Fruit fly (Drosophila melanogaster): ENCODE measurements around the gene CG42300.
A peak's percentile ranks its signal among the peaks of the same experiment; 100 is the strongest.

Gene CG42300

DNA sequence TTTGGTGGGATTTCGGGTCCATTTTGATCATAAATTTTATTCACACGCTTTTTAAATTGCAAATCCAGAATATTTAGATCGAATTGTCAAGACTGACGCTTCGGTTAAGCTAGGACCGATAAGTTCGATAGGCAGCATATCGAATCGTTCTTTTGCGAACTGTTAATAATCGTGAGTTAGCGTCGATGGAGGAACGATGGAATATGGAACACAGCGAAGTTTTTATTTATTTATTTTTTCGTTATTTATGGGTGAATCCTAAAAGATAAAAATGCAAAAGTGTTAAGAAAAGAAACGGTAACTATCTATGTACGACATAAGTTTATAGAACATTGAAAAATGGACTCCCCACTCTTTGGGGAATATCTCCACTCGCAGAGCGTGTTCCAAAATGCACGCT lies at the start of gene CG42300:
TSS of gene CG42300 (minus strand) at position 101 of the 400 bp plus-strand sequence.
- no peak for TF ChIP-seq usp (GFP tag; optimal IDR thresholded peaks at IDR 0.05)
- no peak for TF ChIP-seq psq (optimal IDR thresholded peaks at IDR 0.05)
- no peak for TF ChIP-seq CG8478 (optimal IDR thresholded peaks at IDR 0.05)
- TF ChIP-seq Dll (optimal IDR thresholded peaks at IDR 0.05), result no peak
- no peak for TF ChIP-seq pan (optimal IDR thresholded peaks at IDR 0.05)
- no peak for TF ChIP-seq EcR (GFP tag; optimal IDR thresholded peaks at IDR 0.05)

DNA sequence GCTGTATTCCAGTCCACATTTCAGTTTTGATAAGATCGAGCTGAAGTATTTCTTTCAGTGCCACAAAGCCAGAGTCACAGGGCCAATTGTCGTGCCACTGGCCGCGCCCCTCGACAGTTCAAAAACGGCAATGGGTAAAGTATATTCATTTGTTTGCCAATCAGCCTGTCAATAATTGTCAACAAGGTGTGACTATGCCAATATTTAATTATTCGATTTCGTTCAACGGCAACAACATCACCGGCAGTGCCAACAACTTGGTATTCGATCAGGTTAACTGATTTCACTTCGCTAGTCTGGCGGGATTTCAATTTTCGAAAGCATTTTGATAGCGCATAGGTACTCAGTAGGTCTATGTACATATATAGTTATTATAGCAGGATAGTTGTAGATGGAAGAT lies 46.6 kb upstream of the CG42300 start:
- no peak for TF ChIP-seq pan (optimal IDR thresholded peaks at IDR 0.05)
- TF ChIP-seq psq (optimal IDR thresholded peaks at IDR 0.05), result no peak
- no peak for TF ChIP-seq CG8478 (optimal IDR thresholded peaks at IDR 0.05)
- no peak for TF ChIP-seq usp (GFP tag; optimal IDR thresholded peaks at IDR 0.05)
- TF ChIP-seq EcR (GFP tag; optimal IDR thresholded peaks at IDR 0.05), result no peak
- no peak for TF ChIP-seq Dll (optimal IDR thresholded peaks at IDR 0.05)

DNA sequence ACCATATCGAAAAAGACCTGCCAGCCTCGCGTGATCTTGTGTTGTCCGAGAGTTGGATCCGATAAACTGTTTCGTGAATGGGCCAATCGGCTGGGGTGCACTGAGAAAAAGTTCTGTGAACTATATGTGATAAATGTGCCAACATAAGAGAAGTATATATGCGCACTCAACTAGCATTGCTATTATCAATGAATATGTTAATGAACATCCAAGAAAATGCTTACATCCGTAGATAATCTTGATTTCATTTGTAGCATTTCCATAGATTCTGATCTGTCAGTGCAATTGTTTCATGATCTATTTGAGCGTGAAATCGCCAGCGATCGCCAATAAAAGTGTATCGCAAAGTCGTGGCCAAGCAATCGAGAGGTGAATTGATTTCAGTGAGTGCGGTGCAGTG lies 45.4 kb upstream of the CG42300 start:
- no peak for TF ChIP-seq usp (GFP tag; optimal IDR thresholded peaks at IDR 0.05)
- no peak for TF ChIP-seq EcR (GFP tag; optimal IDR thresholded peaks at IDR 0.05)
- TF ChIP-seq psq (optimal IDR thresholded peaks at IDR 0.05), result no peak
- no peak for TF ChIP-seq CG8478 (optimal IDR thresholded peaks at IDR 0.05)
- no peak for TF ChIP-seq Dll (optimal IDR thresholded peaks at IDR 0.05)
- TF ChIP-seq pan (optimal IDR thresholded peaks at IDR 0.05), result no peak

- TF ChIP-seq CG8478 (optimal IDR thresholded peaks at IDR 0.05) (no peak), Dll (optimal IDR thresholded peaks at IDR 0.05) (no peak), EcR (GFP tag; optimal IDR thresholded peaks at IDR 0.05) (no peak), usp (GFP tag; optimal IDR thresholded peaks at IDR 0.05) (no peak)
These were observed 43.9 kb upstream of the CG42300 start for dm6 chrX:15599697-15600096.

- no peak for TF ChIP-seq pan (optimal IDR thresholded peaks at IDR 0.05)
These were observed 38.5 kb upstream of the CG42300 start for dm6 chrX:15594230-15594857.

DNA sequence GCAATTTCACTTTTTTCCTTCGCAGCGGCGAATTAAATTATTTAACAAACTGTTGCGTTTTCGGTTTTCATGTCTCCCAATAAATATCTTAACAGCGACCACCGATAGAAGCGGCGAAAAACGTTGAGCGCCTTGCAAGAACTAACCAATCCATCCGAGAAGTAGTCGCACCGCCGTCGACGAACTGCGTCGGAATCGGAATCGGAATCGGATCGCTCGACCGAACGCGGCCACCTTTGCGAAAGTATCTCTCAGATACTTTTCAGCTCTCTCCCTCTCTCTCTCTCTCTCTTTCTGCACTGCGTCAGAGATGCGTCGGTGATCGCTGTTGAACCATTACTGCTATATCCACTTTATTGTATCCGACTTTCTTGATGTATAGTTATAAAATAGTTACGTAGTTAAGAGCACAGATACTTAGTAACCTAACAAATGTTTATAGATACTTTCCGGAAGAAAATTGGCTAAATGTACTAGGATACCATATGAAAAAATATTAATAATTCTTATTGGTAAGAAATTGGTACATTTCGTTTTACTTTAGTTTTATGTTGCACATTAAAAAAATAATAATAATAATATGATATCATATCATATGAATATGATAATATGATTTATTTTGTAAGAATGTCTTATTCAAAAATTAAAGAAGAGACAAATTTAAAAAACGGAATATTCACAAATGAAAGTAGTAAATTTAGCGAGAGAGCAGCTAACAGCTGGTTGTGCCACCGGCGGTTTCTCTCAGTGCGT lies 37.8 kb upstream of the CG42300 start, which contains the start of gene Chsy:
TSS of gene Chsy (minus strand) at position 58 of the 753 bp plus-strand sequence.
- TF ChIP-seq CG8478 (optimal IDR thresholded peaks at IDR 0.05), result no peak
- no peak for TF ChIP-seq Dll (optimal IDR thresholded peaks at IDR 0.05)
- TF ChIP-seq psq (optimal IDR thresholded peaks at IDR 0.05), result no peak
- no peak for TF ChIP-seq pan (optimal IDR thresholded peaks at IDR 0.05)
- no peak for TF ChIP-seq EcR (GFP tag; optimal IDR thresholded peaks at IDR 0.05)
- no peak for TF ChIP-seq usp (GFP tag; optimal IDR thresholded peaks at IDR 0.05)

- no peak for TF ChIP-seq CG8478 (optimal IDR thresholded peaks at IDR 0.05)
- TF ChIP-seq Dll (optimal IDR thresholded peaks at IDR 0.05), result peak; percentile 31
These were observed 37.1 kb upstream of the CG42300 start for dm6 chrX:15592822-15593476.

- no peak for TF ChIP-seq EcR (GFP tag; optimal IDR thresholded peaks at IDR 0.05)
- no peak for TF ChIP-seq usp (GFP tag; optimal IDR thresholded peaks at IDR 0.05)
- TF ChIP-seq Dll (optimal IDR thresholded peaks at IDR 0.05), result no peak
- TF ChIP-seq psq (optimal IDR thresholded peaks at IDR 0.05), result no peak
These were observed 36.1 kb upstream of the CG42300 start for dm6 chrX:15591721-15592491.

DNA sequence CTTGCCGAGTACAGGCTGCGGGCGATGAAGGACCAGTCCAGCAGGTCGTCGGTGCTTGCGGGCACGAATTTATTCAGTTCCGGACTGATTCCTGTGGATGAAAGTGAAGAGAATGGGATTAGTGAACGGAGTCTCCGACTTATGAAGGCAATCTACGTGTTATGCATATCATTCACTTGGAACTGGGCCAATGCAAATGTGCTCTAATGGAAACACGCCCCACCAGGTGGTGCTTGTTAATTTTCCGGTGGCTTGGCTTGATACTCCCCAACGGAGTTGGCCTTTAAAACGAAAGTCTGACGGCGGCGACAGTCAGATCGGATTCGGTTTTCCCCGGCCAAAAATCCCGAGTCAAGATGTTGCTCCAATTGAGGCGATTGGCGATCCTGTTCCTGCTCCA lies 31.6 kb upstream of the CG42300 start, which contains the start of gene Alp11:
TSS of gene Alp11 (plus strand) at position 301 of the 400 bp plus-strand sequence.
- no peak for TF ChIP-seq EcR (GFP tag; optimal IDR thresholded peaks at IDR 0.05)
- TF ChIP-seq pan (optimal IDR thresholded peaks at IDR 0.05), result no peak
- no peak for TF ChIP-seq CG8478 (optimal IDR thresholded peaks at IDR 0.05)
- no peak for TF ChIP-seq Dll (optimal IDR thresholded peaks at IDR 0.05)
- TF ChIP-seq psq (optimal IDR thresholded peaks at IDR 0.05), result no peak
- TF ChIP-seq usp (GFP tag; optimal IDR thresholded peaks at IDR 0.05), result no peak

DNA sequence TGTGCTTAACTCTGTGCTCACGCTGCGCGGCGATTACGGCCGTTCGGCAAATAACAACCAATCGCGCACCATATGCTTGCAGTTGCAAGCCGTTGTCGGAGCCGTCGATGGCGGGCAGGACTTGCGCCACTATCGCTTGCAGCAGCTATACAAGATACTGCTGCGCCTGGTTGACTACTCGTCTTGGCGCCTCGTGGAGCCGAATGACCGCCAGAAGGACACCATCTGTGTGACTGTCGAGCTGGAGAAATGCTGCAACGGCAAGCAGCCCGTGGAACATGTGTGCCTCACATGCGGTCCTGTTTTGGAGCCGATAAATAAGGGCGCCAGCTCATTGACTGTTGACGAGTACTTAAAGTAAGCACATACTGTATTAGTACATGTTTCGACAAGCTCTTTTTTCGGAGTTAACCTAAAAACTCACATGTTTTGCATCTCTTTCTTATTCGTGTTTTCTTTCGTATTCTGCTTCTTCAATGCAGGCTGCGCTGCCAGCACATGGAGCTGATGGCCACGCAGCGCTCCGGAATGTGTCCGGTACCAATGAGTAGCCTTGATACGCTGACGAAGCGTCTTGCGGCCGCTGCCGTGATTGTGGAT lies 28.1 kb upstream of the CG42300 start:
- TF ChIP-seq EcR (GFP tag; optimal IDR thresholded peaks at IDR 0.05) (no peak), Dll (optimal IDR thresholded peaks at IDR 0.05) (no peak), CG8478 (optimal IDR thresholded peaks at IDR 0.05) (no peak), psq (optimal IDR thresholded peaks at IDR 0.05) (no peak), usp (GFP tag; optimal IDR thresholded peaks at IDR 0.05) (no peak), pan (optimal IDR thresholded peaks at IDR 0.05) (no peak)

- TF ChIP-seq psq (optimal IDR thresholded peaks at IDR 0.05) (no peak), usp (GFP tag; optimal IDR thresholded peaks at IDR 0.05) (no peak)
These were observed 27.0 kb upstream of the CG42300 start, which contains the start of the genes CG9215 and CG8097 for dm6 chrX:15582853-15583252. TSS of gene CG9215 (minus strand) at chrX:15582874. TSS of gene CG8097 (plus strand) at chrX:15583159.

DNA sequence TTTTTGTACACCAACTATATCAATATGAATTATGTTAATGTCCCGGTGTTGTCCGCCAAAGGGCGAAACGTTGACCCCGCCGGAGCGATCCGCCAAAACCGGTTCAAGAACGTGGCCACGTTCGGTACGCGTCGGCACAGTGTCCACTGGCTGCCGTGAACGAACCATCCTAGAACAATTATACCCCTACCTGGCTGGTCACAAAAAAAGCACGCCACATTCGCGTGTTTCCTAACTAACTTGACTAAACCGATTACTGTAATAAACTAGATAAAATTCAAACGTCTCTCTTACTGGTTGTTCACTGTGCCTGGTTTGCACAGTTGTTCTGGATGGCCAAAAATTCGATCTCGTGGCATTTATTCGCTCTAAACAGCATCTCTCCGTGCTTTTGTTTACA lies 23.7 kb upstream of the CG42300 start:
- TF ChIP-seq EcR (GFP tag; optimal IDR thresholded peaks at IDR 0.05), result no peak
- TF ChIP-seq pan (optimal IDR thresholded peaks at IDR 0.05), result no peak
- TF ChIP-seq Dll (optimal IDR thresholded peaks at IDR 0.05), result no peak
- TF ChIP-seq CG8478 (optimal IDR thresholded peaks at IDR 0.05), result no peak
- TF ChIP-seq psq (optimal IDR thresholded peaks at IDR 0.05), result no peak
- TF ChIP-seq usp (GFP tag; optimal IDR thresholded peaks at IDR 0.05), result no peak
